Worm (Caenorhabditis elegans) whole organism, midembryonic: ENCODE measurements around the gene Y52E8A.1.

Source experiments
- T22C8.4 ChIP-seq: fragments of 200-800 bp; sonication (Bioruptor generic); IDR thresholded peaks from 2 replicates; pipeline ENCODE4 v1.3.6; 2022; ENCODE audit warnings: missing genetic modification characterization, missing compliant biosample characterization
- cog-1 ChIP-seq: sonication (generic microtip); optimal IDR thresholded peaks from 2 replicates; lab custom pipeline; 2016; ENCODE audit warnings: missing genetic modification characterization, missing compliant biosample characterization
- flt-1 ChIP-seq: fragments of 200-800 bp; sonication (Bioruptor generic); IDR thresholded peaks from 2 replicates; pipeline ENCODE4 v1.3.6; 2022; ENCODE audit warnings: missing genetic modification characterization, missing compliant biosample characterization
- klf-2 ChIP-seq: fragments of 200-800 bp; sonication (Bioruptor generic); conservative IDR thresholded peaks from 2 replicates; pipeline ENCODE4 v1.3.6; 2022; ENCODE audit warnings: missing genetic modification reagents, missing genetic modification characterization, missing compliant biosample characterization
- med-1 ChIP-seq: sonication (generic microtip); optimal IDR thresholded peaks from 2 replicates; lab custom pipeline; 2017; ENCODE audit warnings: missing genetic modification characterization, mild to moderate bottlenecking, missing compliant biosample characterization, antibody characterized with exemption, missing genetic modification reagents; ENCODE audit not compliant: insufficient read depth
- ref-1 ChIP-seq: fragments of 200-800 bp; sonication (Bioruptor generic); conservative IDR thresholded peaks from 2 replicates; pipeline ENCODE4 v1.3.6; 2022; ENCODE audit warnings: missing genetic modification reagents, missing genetic modification characterization, missing compliant biosample characterization
- tab-1 ChIP-seq: fragments of 200-800 bp; sonication (Bioruptor generic); IDR thresholded peaks from 2 replicates; pipeline ENCODE4 v1.3.6; 2022; ENCODE audit warnings: missing genetic modification characterization, missing compliant biosample characterization
- ztf-23 ChIP-seq: fragments of 200-800 bp; sonication (Bioruptor generic); IDR thresholded peaks from 2 replicates; pipeline ENCODE4 v1.3.6; 2022; ENCODE audit warnings: missing genetic modification reagents, missing genetic modification characterization, missing compliant biosample characterization
- ztf-29 ChIP-seq: fragments of 200-800 bp; sonication (Bioruptor generic); IDR thresholded peaks from 2 replicates; pipeline ENCODE4 v1.3.6; 2022; ENCODE audit warnings: missing genetic modification reagents, missing genetic modification characterization, missing compliant biosample characterization

DNA sequence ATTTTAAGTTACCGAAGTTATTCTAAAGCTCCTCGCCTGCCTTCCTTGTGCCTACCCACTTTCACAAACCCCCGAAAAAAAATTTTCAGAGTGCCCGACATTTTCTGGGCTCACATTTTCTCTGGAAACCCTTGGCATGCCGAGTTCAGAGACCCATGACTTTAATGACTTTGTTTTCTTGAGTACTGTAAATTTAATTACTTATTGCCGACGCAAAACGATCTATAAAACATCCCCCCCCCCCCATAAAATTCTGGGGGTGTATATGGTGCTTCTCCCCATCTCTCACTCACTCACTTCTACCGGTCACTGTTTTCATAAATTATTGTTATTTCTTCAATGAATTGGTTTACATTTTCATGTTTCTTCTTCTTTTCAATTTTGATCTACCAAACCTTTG is 46.1 kb downstream of the Y52E8A.1 start, which contains the start of gene try-9:
- TF ChIP-seq med-1 (GFP tag; lab: Kevin White, UChicago) (no peak), ztf-29 (GFP tag; lab: Robert Waterston, UW) (no peak), ref-1 (GFP tag; lab: Robert Waterston, UW) (no peak), flt-1 (no peak), T22C8.4 (no peak), tab-1 (GFP tag; lab: Robert Waterston, UW) (no peak), ztf-23 (no peak), klf-2 (no peak), cog-1 (tag; lab: Kevin White, UChicago) (no peak)
